Worm (Caenorhabditis elegans) whole organism, young adult: ENCODE measurements around the gene fut-5.

Source experiments
- B0261.1 ChIP-seq: sonication (generic microtip); optimal IDR thresholded peaks from 2 replicates; lab custom pipeline; 2016; ENCODE audit warnings: mild to moderate bottlenecking, missing genetic modification characterization, moderate library complexity, missing compliant biosample characterization
- C17E4.6 ChIP-seq: fragments of 200-800 bp; sonication (Bioruptor generic); IDR thresholded peaks from 2 replicates; pipeline ENCODE4 v1.3.6; 2022; ENCODE audit warnings: missing genetic modification reagents, missing genetic modification characterization, missing compliant biosample characterization
- F22D6.2 ChIP-seq: sonication (generic microtip); optimal IDR thresholded peaks from 2 replicates; lab custom pipeline; 2016; ENCODE audit warnings: mild to moderate bottlenecking, missing genetic modification characterization, missing compliant biosample characterization
- F23B12.7 ChIP-seq: sonication (generic microtip); optimal IDR thresholded peaks from 2 replicates; lab custom pipeline; 2017; ENCODE audit warnings: missing genetic modification characterization, mild to moderate bottlenecking, missing compliant biosample characterization, antibody characterized with exemption, moderate library complexity; ENCODE audit not compliant: insufficient read depth
- F49E8.2 ChIP-seq: sonication (generic microtip); optimal IDR thresholded peaks from 3 replicates; lab custom pipeline; 2017; ENCODE audit warnings: missing genetic modification characterization, mild to moderate bottlenecking, missing compliant biosample characterization, antibody characterized with exemption, moderate library complexity; ENCODE audit not compliant: insufficient read depth
- T07F8.4 ChIP-seq: sonication (generic microtip); optimal IDR thresholded peaks from 2 replicates; lab custom pipeline; 2016; ENCODE audit warnings: mild to moderate bottlenecking, missing genetic modification characterization, moderate library complexity, missing compliant biosample characterization
- ZK185.1 ChIP-seq: sonication (generic microtip); optimal IDR thresholded peaks from 2 replicates; lab custom pipeline; 2016; ENCODE audit warnings: mild to moderate bottlenecking, missing genetic modification characterization, missing compliant biosample characterization; ENCODE audit not compliant: poor library complexity, severe bottlenecking
- akir-1 ChIP-seq: fragments of 200-800 bp; sonication (Bioruptor generic); optimal IDR thresholded peaks from 2 replicates; lab custom pipeline; 2018; ENCODE audit warnings: mild to moderate bottlenecking, missing genetic modification characterization, moderate library complexity, missing compliant biosample characterization
- ama-1 ChIP-seq, 3 experiments: fragments of 150-350 bp in 1 of 3; sonication (generic microtip) in 2 of 3; optimal IDR thresholded peaks; 2 replicates each; lab custom pipeline; 2014 to 2018; ENCODE audit warnings: missing biosample characterization in 2 of 3, missing genetic modification characterization in 2 of 3, missing genetic modification reagents in 2 of 3
- aptf-3 ChIP-seq: fragments of 200-800 bp; sonication (Bioruptor generic); IDR thresholded peaks from 2 replicates; pipeline ENCODE4 v1.3.6; 2022; ENCODE audit warnings: missing genetic modification characterization, missing compliant biosample characterization
- atf-7 ChIP-seq: sonication (generic microtip); optimal IDR thresholded peaks from 2 replicates; lab custom pipeline; 2017; ENCODE audit warnings: mild to moderate bottlenecking, missing genetic modification characterization, missing compliant biosample characterization
- athp-1 ChIP-seq: sonication (generic microtip); optimal IDR thresholded peaks from 2 replicates; lab custom pipeline; 2017; ENCODE audit warnings: mild to moderate bottlenecking, missing genetic modification characterization, missing compliant biosample characterization
- ceh-100 ChIP-seq: fragments of 200-800 bp; sonication (Bioruptor generic); IDR thresholded peaks from 2 replicates; pipeline ENCODE4 v1.3.6; 2022; ENCODE audit warnings: missing genetic modification reagents, missing genetic modification characterization, missing compliant biosample characterization
- ceh-58 ChIP-seq: fragments of 200-800 bp; sonication (Bioruptor generic); IDR thresholded peaks from 2 replicates; pipeline ENCODE4 v1.3.6; 2022; ENCODE audit warnings: missing genetic modification characterization, missing compliant biosample characterization
- dpff-1 ChIP-seq: sonication (generic microtip); optimal IDR thresholded peaks from 2 replicates; lab custom pipeline; 2017; ENCODE audit warnings: mild to moderate bottlenecking, missing genetic modification characterization, missing compliant biosample characterization
- egrh-3 ChIP-seq: fragments of 200-800 bp; sonication (Bioruptor generic); IDR thresholded peaks from 2 replicates; pipeline ENCODE4 v1.3.6; 2022; ENCODE audit warnings: missing genetic modification reagents, missing genetic modification characterization, missing compliant biosample characterization
- gei-17 ChIP-seq: fragments of 200-800 bp; sonication (Bioruptor generic); optimal IDR thresholded peaks from 2 replicates; lab custom pipeline; 2018; ENCODE audit warnings: mild to moderate bottlenecking, missing genetic modification characterization, missing compliant biosample characterization
- him-1 ChIP-seq: sonication (generic microtip); optimal IDR thresholded peaks from 2 replicates; lab custom pipeline; 2016; ENCODE audit warnings: missing genotype, missing genetic modification reagents, missing genetic modification characterization, missing compliant biosample characterization
- hlh-12 ChIP-seq: sonication (generic microtip); optimal IDR thresholded peaks from 2 replicates; lab custom pipeline; 2016; ENCODE audit warnings: missing genetic modification characterization, missing compliant biosample characterization
- hmg-20 ChIP-seq: fragments of 200-800 bp; sonication (Bioruptor generic); IDR thresholded peaks from 2 replicates; pipeline ENCODE4 v1.3.6; 2022; ENCODE audit warnings: missing genetic modification reagents, missing genetic modification characterization, missing compliant biosample characterization
- lin-54 ChIP-seq: fragments of 200-800 bp; sonication (Bioruptor generic); optimal IDR thresholded peaks from 2 replicates; lab custom pipeline; 2018; ENCODE audit warnings: mild to moderate bottlenecking, missing genetic modification characterization, missing compliant biosample characterization
- lsy-27 ChIP-seq: sonication (generic microtip); optimal IDR thresholded peaks from 2 replicates; lab custom pipeline; 2017; ENCODE audit warnings: missing genetic modification characterization, mild to moderate bottlenecking, missing compliant biosample characterization, antibody characterized with exemption, missing genotype, borderline replicate concordance; ENCODE audit not compliant: insufficient read depth
- madf-8 ChIP-seq: fragments of 200-800 bp; sonication (Bioruptor generic); conservative IDR thresholded peaks from 2 replicates; pipeline ENCODE4 v1.3.6; 2022; ENCODE audit warnings: missing genetic modification reagents, missing genetic modification characterization, missing compliant biosample characterization
- mcd-1 ChIP-seq: fragments of 200-800 bp; sonication (Bioruptor generic); IDR thresholded peaks from 2 replicates; pipeline ENCODE4 v1.3.6; 2022; ENCODE audit warnings: missing genetic modification reagents, missing genetic modification characterization, missing compliant biosample characterization
- mxl-1 ChIP-seq: sonication (generic microtip); optimal IDR thresholded peaks from 2 replicates; lab custom pipeline; 2016; ENCODE audit warnings: missing genetic modification characterization, missing compliant biosample characterization
- nfya-2 ChIP-seq: fragments of 200-800 bp; sonication (Bioruptor generic); IDR thresholded peaks from 2 replicates; pipeline ENCODE4 v1.3.6; 2022; ENCODE audit warnings: missing genetic modification reagents, missing genetic modification characterization, missing compliant biosample characterization
- nfyb-1 ChIP-seq: fragments of 200-800 bp; sonication (Bioruptor generic); IDR thresholded peaks from 2 replicates; pipeline ENCODE4 v1.3.6; 2022; ENCODE audit warnings: missing genetic modification reagents, missing genetic modification characterization, missing compliant biosample characterization
- nhr-120 ChIP-seq: fragments of 200-800 bp; sonication (Bioruptor generic); IDR thresholded peaks from 2 replicates; pipeline ENCODE4 v1.3.6; 2022; ENCODE audit warnings: missing genetic modification characterization, missing compliant biosample characterization
- nhr-80 ChIP-seq: sonication (generic microtip); optimal IDR thresholded peaks from 2 replicates; lab custom pipeline; 2016; ENCODE audit warnings: missing genetic modification characterization, missing compliant biosample characterization
- pha-4 ChIP-seq: fragments of 150-350 bp; sonication (generic microtip); optimal IDR thresholded peaks from 2 replicates; lab custom pipeline; 2014; ENCODE audit warnings: missing biosample characterization, missing genetic modification reagents, missing genetic modification characterization
- rcor-1 ChIP-seq: fragments of 200-800 bp; sonication (Bioruptor generic); IDR thresholded peaks from 2 replicates; pipeline ENCODE4 v1.3.6; 2022; ENCODE audit warnings: missing genetic modification reagents, missing genetic modification characterization, missing compliant biosample characterization
- sdz-38 ChIP-seq: sonication (generic microtip); optimal IDR thresholded peaks from 2 replicates; lab custom pipeline; 2016; ENCODE audit warnings: missing genotype, missing genetic modification characterization, missing compliant biosample characterization
- snpc-4 ChIP-seq, 5 experiments: fragments of 150-350 bp in 1 of 5; sonication (generic microtip) in 4 of 5; optimal IDR thresholded peaks; 2 replicates each; lab custom pipeline; 2014 to 2018; ENCODE audit warnings: missing genetic modification characterization in 5 of 5, missing biosample characterization in 3 of 5, antibody characterized with exemption in 2 of 5, mild to moderate bottlenecking in 2 of 5, missing compliant biosample characterization in 2 of 5, missing genotype in 2 of 5, moderate library complexity in 2 of 5, missing genetic modification reagents in 1 of 5
- somi-1 ChIP-seq: fragments of 200-800 bp; sonication (Bioruptor generic); optimal IDR thresholded peaks from 2 replicates; lab custom pipeline; 2018; ENCODE audit warnings: mild to moderate bottlenecking, missing genetic modification characterization, missing compliant biosample characterization
- sptf-2 ChIP-seq: fragments of 200-800 bp; sonication (Bioruptor generic); optimal IDR thresholded peaks from 2 replicates; lab custom pipeline; 2018; ENCODE audit warnings: mild to moderate bottlenecking, missing genetic modification characterization, missing compliant biosample characterization
- tbp1 ChIP-seq: fragments of 200-800 bp; sonication (Bioruptor generic); optimal IDR thresholded peaks from 2 replicates; lab custom pipeline; 2018; ENCODE audit warnings: mild to moderate bottlenecking, missing genetic modification characterization, missing compliant biosample characterization
- zim-3 ChIP-seq: sonication (generic microtip); optimal IDR thresholded peaks from 2 replicates; lab custom pipeline; 2017; ENCODE audit warnings: mild to moderate bottlenecking, missing genetic modification characterization, moderate library complexity, missing compliant biosample characterization
- ztf-18 ChIP-seq: sonication (generic microtip); optimal IDR thresholded peaks from 2 replicates; lab custom pipeline; 2016; ENCODE audit warnings: missing genotype, mild to moderate bottlenecking, missing genetic modification characterization, missing compliant biosample characterization
- ztf-25 ChIP-seq: fragments of 200-800 bp; sonication (Bioruptor generic); IDR thresholded peaks from 2 replicates; pipeline ENCODE4 v1.3.6; 2022; ENCODE audit warnings: missing genetic modification reagents, missing genetic modification characterization, missing compliant biosample characterization
- ztf-28 ChIP-seq: fragments of 200-800 bp; sonication (Bioruptor generic); IDR thresholded peaks from 2 replicates; pipeline ENCODE4 v1.3.6; 2022; ENCODE audit warnings: missing genetic modification reagents, missing genetic modification characterization, missing compliant biosample characterization

fut-5 gene

DNA sequence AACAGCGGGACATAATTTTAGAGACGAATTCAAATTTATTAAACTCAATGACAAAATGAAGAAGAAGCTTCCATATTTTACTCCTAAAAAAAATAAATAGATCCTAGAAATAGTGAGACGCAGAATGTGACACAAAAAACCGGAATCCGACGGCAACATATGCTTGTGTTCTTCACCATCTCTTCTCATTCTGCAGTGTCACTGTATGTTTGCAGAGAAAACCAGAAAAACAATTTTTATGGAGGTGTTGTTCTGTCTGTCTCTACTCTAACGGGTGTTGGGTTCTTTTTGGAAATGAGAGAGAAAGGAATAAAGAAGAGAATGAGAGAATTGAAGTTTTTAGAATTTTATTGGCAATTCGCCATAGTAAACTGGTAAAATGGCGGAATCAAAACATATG lies 28.6 kb downstream of the fut-5 start:
- TF ChIP-seq pha-4 (tag; lab: Kevin White, UChicago) (no peak), tbp1 (GFP tag; lab: Kevin White, UChicago) (no peak), hmg-20 (no peak), mxl-1 (tag; lab: Kevin White, UChicago) (no peak), akir-1 (GFP tag; lab: Kevin White, UChicago) (no peak), snpc-4 (GFP tag; optimal IDR thresholded peaks at IDR 0.05; lab: Kevin White, UChicago) (no peak), snpc-4 (tag; optimal IDR thresholded peaks at IDR 0.05; lab: Kevin White, UChicago) (no peak), F49E8.2 (tag; lab: Kevin White, UChicago) (no peak), nfya-2 (GFP tag; lab: Robert Waterston, UW) (no peak), madf-8 (GFP tag; lab: Robert Waterston, UW) (no peak), egrh-3 (GFP tag; lab: Robert Waterston, UW) (no peak), lsy-27 (tag; lab: Kevin White, UChicago) (no peak), F22D6.2 (tag; lab: Kevin White, UChicago) (no peak), F23B12.7 (tag; lab: Kevin White, UChicago) (no peak), ztf-28 (no peak), somi-1 (no peak), nhr-120 (GFP tag; lab: Robert Waterston, UW) (no peak), him-1 (tag; lab: Kevin White, UChicago) (no peak), aptf-3 (GFP tag; lab: Robert Waterston, UW) (no peak), rcor-1 (GFP tag; lab: Robert Waterston, UW) (no peak)

DNA sequence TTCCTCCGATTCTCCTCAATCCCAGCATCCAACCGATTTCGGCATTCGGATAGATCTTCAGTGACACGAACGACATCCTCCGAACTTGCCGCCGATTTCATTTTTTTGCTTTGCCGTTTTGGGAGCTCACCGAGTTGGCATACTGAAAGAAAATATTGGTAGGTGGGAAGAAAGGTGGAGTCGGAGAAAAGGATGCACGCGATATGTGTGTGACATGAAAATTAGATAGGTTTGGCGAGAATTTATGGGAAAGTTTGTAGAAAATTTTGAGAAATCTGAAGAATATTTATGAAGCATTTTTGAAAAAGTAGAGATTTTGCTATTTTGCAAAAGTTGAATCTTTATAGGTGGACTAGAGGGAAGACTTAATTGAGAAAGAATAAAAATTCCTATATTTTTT lies 29.2 kb downstream of the fut-5 start, which contains the start of gene che-10:
TSS of gene che-10 (minus strand) at position 101 of the 400 bp plus-strand sequence.
- TF ChIP-seq mcd-1 (no peak), hmg-20 (no peak), gei-17 (GFP tag; lab: Kevin White, UChicago) (no peak), nhr-80 (tag; lab: Kevin White, UChicago) (no peak), ama-1 (optimal IDR thresholded peaks at IDR 0.05; lab: Kevin White, UChicago) (no peak), ama-1 (GFP tag; optimal IDR thresholded peaks at IDR 0.05; lab: Kevin White, UChicago) (no peak), zim-3 (tag; lab: Kevin White, UChicago) (no peak), tbp1 (GFP tag; lab: Kevin White, UChicago) (no peak), athp-1 (no peak), ztf-25 (GFP tag; lab: Robert Waterston, UW) (no peak), ceh-100 (no peak), lin-54 (GFP tag; lab: Kevin White, UChicago) (no peak), F22D6.2 (tag; lab: Kevin White, UChicago) (no peak), C17E4.6 (GFP tag; lab: Robert Waterston, UW) (no peak), sptf-2 (GFP tag; lab: Kevin White, UChicago) (no peak)

DNA sequence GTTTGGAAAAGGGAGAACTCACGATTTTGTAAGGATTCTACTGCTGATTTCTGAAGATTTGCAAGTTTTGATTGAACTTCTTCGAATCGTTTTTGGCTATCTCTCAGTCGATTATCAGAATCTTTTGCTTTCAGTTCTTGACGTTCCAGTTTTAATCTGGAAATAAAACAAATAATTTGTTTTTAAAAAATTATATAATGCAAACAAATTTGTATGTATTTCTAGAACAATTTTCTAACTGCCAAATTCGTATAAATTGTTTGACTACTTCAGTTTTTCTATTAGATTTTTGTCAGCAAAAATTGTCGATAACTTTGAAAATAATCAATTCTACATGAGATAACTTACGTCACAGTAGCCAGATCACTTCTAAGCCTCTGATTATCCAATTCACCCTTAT lies 36.0 kb downstream of the fut-5 start:
- TF ChIP-seq somi-1: no peak
- TF ChIP-seq F49E8.2 (tag; lab: Kevin White, UChicago): no peak
- TF ChIP-seq ceh-58 (GFP tag; lab: Robert Waterston, UW): no peak
- TF ChIP-seq dpff-1 (tag; lab: Kevin White, UChicago): no peak
- TF ChIP-seq ZK185.1 (tag; lab: Kevin White, UChicago): no peak
- TF ChIP-seq nfyb-1 (GFP tag; lab: Robert Waterston, UW): no peak
- no peak for TF ChIP-seq T07F8.4
- no peak for TF ChIP-seq B0261.1 (tag; lab: Kevin White, UChicago)
- no peak for TF ChIP-seq sdz-38 (tag; lab: Kevin White, UChicago)
- TF ChIP-seq hlh-12 (tag; lab: Kevin White, UChicago): no peak
- no peak for TF ChIP-seq nhr-120 (GFP tag; lab: Robert Waterston, UW)
- TF ChIP-seq atf-7 (tag; lab: Kevin White, UChicago): no peak
- no peak for TF ChIP-seq ztf-18 (tag; lab: Kevin White, UChicago)
